Worm (Caenorhabditis elegans) whole organism, late embryonic: ENCODE measurements around the gene C09B9.7.
"Not testable (repeated sequence)": the region's sequence is repeated elsewhere in the genome, so short reads cannot be mapped to it uniquely, and the experiment has no call there.

ENCODE experiments used
- C38D4.7 ChIP-seq: fragments of 200-800 bp; sonication (Bioruptor generic); optimal IDR thresholded peaks from 2 replicates; lab custom pipeline; 2018; ENCODE audit warnings: mild to moderate bottlenecking, missing genetic modification characterization, moderate library complexity, missing compliant biosample characterization
- F13H6.1 ChIP-seq: sonication (generic microtip); optimal IDR thresholded peaks from 2 replicates; lab custom pipeline; 2016; ENCODE audit warnings: missing genetic modification characterization, missing compliant biosample characterization
- K02D7.2 ChIP-seq: sonication (generic microtip); optimal IDR thresholded peaks from 2 replicates; lab custom pipeline; 2017; ENCODE audit warnings: mild to moderate bottlenecking, missing genetic modification characterization, missing compliant biosample characterization
- K09A11.1 ChIP-seq: sonication (generic microtip); optimal IDR thresholded peaks from 2 replicates; lab custom pipeline; 2017; ENCODE audit warnings: antibody characterized with exemption, mild to moderate bottlenecking, missing genetic modification characterization, missing compliant biosample characterization; ENCODE audit not compliant: insufficient read depth
- ama-1 ChIP-seq: fragments of 150-350 bp; optimal IDR thresholded peaks from 2 replicates; lab custom pipeline; 2014
- ceh-18 ChIP-seq: sonication (generic microtip); optimal IDR thresholded peaks from 2 replicates; lab custom pipeline; 2016; ENCODE audit warnings: missing genetic modification characterization, missing compliant biosample characterization
- ceh-19 ChIP-seq: fragments of 200-800 bp; sonication (Bioruptor generic); optimal IDR thresholded peaks from 2 replicates; lab custom pipeline; 2018; ENCODE audit warnings: mild to moderate bottlenecking, missing genetic modification characterization, missing compliant biosample characterization
- ceh-31 ChIP-seq: sonication (generic microtip); optimal IDR thresholded peaks from 2 replicates; lab custom pipeline; 2016; ENCODE audit warnings: missing genetic modification characterization, missing compliant biosample characterization
- ceh-45 ChIP-seq: fragments of 200-800 bp; sonication (Bioruptor generic); IDR thresholded peaks from 2 replicates; pipeline ENCODE4 v1.3.6; 2022; ENCODE audit warnings: missing genetic modification reagents, missing genetic modification characterization, missing compliant biosample characterization
- ceh-9 ChIP-seq: sonication (generic microtip); optimal IDR thresholded peaks from 2 replicates; lab custom pipeline; 2016; ENCODE audit warnings: mild to moderate bottlenecking, missing genetic modification characterization, inconsistent platforms, missing compliant biosample characterization
- fkh-10 ChIP-seq: fragments of 150-350 bp; optimal IDR thresholded peaks from 2 replicates; lab custom pipeline; 2014; ENCODE audit warnings: missing biosample characterization, missing genetic modification reagents, missing genetic modification characterization
- fkh-6 ChIP-seq: sonication (generic microtip); optimal IDR thresholded peaks from 2 replicates; lab custom pipeline; 2016; ENCODE audit warnings: missing genetic modification characterization, missing compliant biosample characterization
- lin-11 ChIP-seq: fragments of 200-800 bp; sonication (Bioruptor generic); optimal IDR thresholded peaks from 2 replicates; lab custom pipeline; 2018; ENCODE audit warnings: mild to moderate bottlenecking, missing genetic modification characterization, missing compliant biosample characterization
- mec-3 ChIP-seq: sonication (generic microtip); optimal IDR thresholded peaks from 2 replicates; lab custom pipeline; 2016; ENCODE audit warnings: borderline replicate concordance, missing genetic modification characterization, missing compliant biosample characterization
- nfya-1 ChIP-seq: sonication (generic microtip); optimal IDR thresholded peaks from 2 replicates; lab custom pipeline; 2017; ENCODE audit warnings: missing genetic modification characterization, mild to moderate bottlenecking, missing compliant biosample characterization, antibody characterized with exemption, moderate library complexity
- nhr-11 ChIP-seq: fragments of 150-350 bp; optimal IDR thresholded peaks from 2 replicates; lab custom pipeline; 2014; ENCODE audit warnings: missing biosample characterization, missing genetic modification characterization
- npax-4 ChIP-seq: sonication (generic microtip); optimal IDR thresholded peaks from 2 replicates; lab custom pipeline; 2016; ENCODE audit warnings: missing genetic modification characterization, missing compliant biosample characterization
- odd-2 ChIP-seq: sonication (generic microtip); optimal IDR thresholded peaks from 2 replicates; lab custom pipeline; 2017; ENCODE audit warnings: antibody characterized with exemption, mild to moderate bottlenecking, missing genetic modification characterization, missing compliant biosample characterization
- pag-3 ChIP-seq: sonication (generic microtip); optimal IDR thresholded peaks from 2 replicates; lab custom pipeline; 2016; ENCODE audit warnings: missing compliant biosample characterization, missing genetic modification characterization, borderline replicate concordance
- pax-1 ChIP-seq: fragments of 150-350 bp; optimal IDR thresholded peaks from 2 replicates; lab custom pipeline; 2014; ENCODE audit warnings: missing biosample characterization, missing genetic modification characterization
- pros-1 ChIP-seq: fragments of 150-350 bp; optimal IDR thresholded peaks from 2 replicates; lab custom pipeline; 2014; ENCODE audit warnings: missing biosample characterization, missing genetic modification reagents, missing genetic modification characterization
- sdc-2 ChIP-seq: sonication (generic microtip); optimal IDR thresholded peaks from 2 replicates; lab custom pipeline; 2016; ENCODE audit warnings: missing genotype, missing genetic modification characterization, missing compliant biosample characterization
- syd-9 ChIP-seq: sonication (generic microtip); optimal IDR thresholded peaks from 2 replicates; lab custom pipeline; 2016; ENCODE audit warnings: mild to moderate bottlenecking, missing genetic modification characterization, moderate library complexity, missing compliant biosample characterization
- tbx-2 ChIP-seq: sonication (generic microtip); optimal IDR thresholded peaks from 2 replicates; lab custom pipeline; 2016; ENCODE audit warnings: missing genetic modification characterization, missing compliant biosample characterization
- unc-3 ChIP-seq, 2 experiments: fragments of 200-800 bp in 1 of 2; sonication (Bioruptor generic) in 1 of 2; sonication (generic microtip) in 1 of 2; conservative IDR thresholded peaks in 1 of 2; optimal IDR thresholded peaks in 1 of 2; 2 replicates each; pipeline versions ENCODE4 v1.3.6 to Lab custom; 2016 to 2022; ENCODE audit warnings: missing compliant biosample characterization in 2 of 2, missing genetic modification characterization in 2 of 2, missing genetic modification reagents in 1 of 2
- unc-86 ChIP-seq: sonication (generic microtip); optimal IDR thresholded peaks from 2 replicates; lab custom pipeline; 2016; ENCODE audit warnings: missing genetic modification characterization, missing compliant biosample characterization
- zip-5 ChIP-seq: sonication (generic microtip); optimal IDR thresholded peaks from 2 replicates; lab custom pipeline; 2016; ENCODE audit warnings: missing genetic modification characterization, missing compliant biosample characterization
- ztf-16 ChIP-seq: sonication (generic microtip); optimal IDR thresholded peaks from 2 replicates; lab custom pipeline; 2017; ENCODE audit warnings: missing genetic modification characterization, missing compliant biosample characterization

The C09B9.7 gene

ce11 chrIV:5070593-5070992, 9.7 kb upstream of the C09B9.7 start, which contains the start of gene C02B10.6:
Gene C02B10.6, plus strand, starts transcription at chrIV:5070893.
- TF ChIP-seq ztf-16, nfya-1, odd-2 (tag; lab: Kevin White, UChicago): not testable (repeated sequence)

- TF ChIP-seq nhr-11 (tag; lab: Kevin White, UChicago); fkh-6 (tag; lab: Kevin White, UChicago); ama-1 (lab: Kevin White, UChicago): not testable (repeated sequence)
- TF ChIP-seq, all 69 proteins: peak for 0; not testable (repeated sequence) for 69
These were observed 7.7 kb upstream of the C09B9.7 start, which contains the start of the genes R13H9.6 and rmd-6 for ce11 chrIV:5068541-5068940. Gene R13H9.6, minus strand, starts transcription at chrIV:5068641. Gene rmd-6, plus strand, starts transcription at chrIV:5068845.

DNA sequence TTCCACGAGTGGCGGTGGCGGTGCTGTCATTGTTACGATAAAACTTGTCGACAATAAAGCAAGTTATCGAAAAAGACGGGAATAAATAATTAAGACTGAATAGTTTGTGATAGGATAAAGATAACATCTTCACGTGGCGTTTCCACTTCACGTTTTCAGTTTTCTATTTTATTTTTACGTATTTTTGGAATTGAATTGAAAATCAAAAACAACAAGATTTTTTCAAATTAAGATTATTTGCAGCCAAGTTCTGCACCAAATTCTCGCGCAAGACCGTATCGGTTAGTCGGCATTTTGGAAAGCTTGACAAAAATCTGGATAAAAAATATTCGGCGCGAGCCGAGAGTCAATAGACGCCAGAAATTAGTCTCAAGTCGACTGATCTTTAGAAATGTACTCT, 6.0 kb upstream of the C09B9.7 start, which contains the start of gene ttbk-2.2:
ttbk-2.2 (minus strand) TSS at position 101 of the 400 bp plus-strand sequence.
- TF ChIP-seq fkh-10 (GFP tag; lab: Kevin White, UChicago); mec-3; C38D4.7 (GFP tag; lab: Kevin White, UChicago): not testable (repeated sequence)

- TF ChIP-seq mec-3; F13H6.1 (tag; lab: Kevin White, UChicago); zip-5 (tag; lab: Kevin White, UChicago): not testable (repeated sequence)
These were observed 4.1 kb upstream of the C09B9.7 start, which contains the start of gene msp-53 for ce11 chrIV:5064961-5065360. Gene msp-53, minus strand, starts transcription at chrIV:5065061.

DNA sequence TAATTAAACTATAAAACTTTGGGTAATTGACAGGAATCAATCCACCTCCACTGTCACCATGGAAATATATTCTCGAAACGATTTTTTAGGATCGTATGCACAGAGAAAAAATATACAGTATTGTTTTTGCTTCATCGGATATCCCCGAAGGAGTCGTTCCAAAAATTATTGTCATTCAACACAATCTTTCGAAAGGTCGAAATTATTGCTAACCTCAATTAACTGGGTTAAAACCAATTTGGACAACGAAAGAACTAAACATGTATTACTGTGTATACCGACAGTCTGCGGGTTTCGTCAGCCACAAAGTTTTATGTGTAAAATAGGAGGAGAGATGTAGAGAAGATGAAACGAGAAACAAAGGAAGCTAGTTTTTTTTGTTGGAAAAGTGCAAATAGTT, 2.4 kb upstream of the C09B9.7 start:
- TF ChIP-seq ceh-31 (tag; lab: Kevin White, UChicago), result no peak
- TF ChIP-seq ceh-18, result no peak
- TF ChIP-seq ceh-45, result no peak
- no peak for TF ChIP-seq fkh-6 (tag; lab: Kevin White, UChicago)
- no peak for TF ChIP-seq syd-9 (tag; lab: Kevin White, UChicago)
- TF ChIP-seq sdc-2 (tag; lab: Kevin White, UChicago), result no peak
- TF ChIP-seq unc-86 (tag; lab: Kevin White, UChicago), result no peak
- no peak for TF ChIP-seq K02D7.2 (tag; lab: Kevin White, UChicago)
- no peak for TF ChIP-seq unc-3 (GFP tag; conservative IDR thresholded peaks at IDR 0.05; lab: Robert Waterston, UW)
- no peak for TF ChIP-seq unc-3 (tag; optimal IDR thresholded peaks at IDR 0.05; lab: Kevin White, UChicago)
- no peak for TF ChIP-seq tbx-2 (tag; lab: Kevin White, UChicago)
- TF ChIP-seq npax-4 (tag; lab: Kevin White, UChicago), result no peak
- no peak for TF ChIP-seq nfya-1 (tag; lab: Kevin White, UChicago)
- no peak for TF ChIP-seq pax-1 (tag; lab: Kevin White, UChicago)
- no peak for TF ChIP-seq lin-11 (tag; lab: Kevin White, UChicago)
- TF ChIP-seq ceh-9, result no peak
- TF ChIP-seq pag-3, result no peak
- no peak for TF ChIP-seq K09A11.1
- TF ChIP-seq, all 69 proteins: peak for 0

ce11 chrIV:5062278-5062677, 1.4 kb upstream of the C09B9.7 start, which contains the start of gene msp-57:
Gene msp-57, plus strand, starts transcription at chrIV:5062578.
- not testable (repeated sequence) for TF ChIP-seq ceh-19; pros-1 (tag; lab: Kevin White, UChicago); F13H6.1 (tag; lab: Kevin White, UChicago)
